Fruit fly (Drosophila melanogaster): ENCODE data around the gene Pbp95.

Gene Pbp95

dm6 chr3R:7964751-7965319, 48.8 kb upstream of the Pbp95 start (continued):
- TF ChIP-seq dimm (GFP tag; IDR thresholded peaks at IDR 0.05), result no peak
- no peak for TF ChIP-seq CG7745 (tag; optimal IDR thresholded peaks at IDR 0.05)
- TF ChIP-seq exex (tag; optimal IDR thresholded peaks at IDR 0.05), result peak; percentile 69
- no peak for TF ChIP-seq CG2875 (GFP tag; optimal IDR thresholded peaks at IDR 0.05)
- TF ChIP-seq Bteb2 (GFP tag; optimal IDR thresholded peaks at IDR 0.05), result no peak
- no peak for TF ChIP-seq Rx (GFP tag; IDR thresholded peaks at IDR 0.05)
- TF ChIP-seq C15 (GFP tag; IDR thresholded peaks at IDR 0.05), result no peak
- no peak for TF ChIP-seq corto (GFP tag; optimal IDR thresholded peaks at IDR 0.05)

dm6 chr3R:7966544-7967264, 46.9 kb upstream of the Pbp95 start:
- TF ChIP-seq CG42726 (GFP tag; IDR thresholded peaks at IDR 0.05; ENCODE audit: partially characterized antibody) (0 out of 2 replicates have a peak, but pooled peaks have one; percentile 7), MTF-1 (GFP tag; optimal IDR thresholded peaks at IDR 0.05; ENCODE audit: borderline replicate concordance) (no peak), Poxn (GFP tag; IDR thresholded peaks at IDR 0.05) (no peak), nom (GFP tag; optimal IDR thresholded peaks at IDR 0.05) (peak; percentile 27), CG5180 (GFP tag; optimal IDR thresholded peaks at IDR 0.05) (peak; percentile 56), Pdp1 (GFP tag; optimal IDR thresholded peaks at IDR 0.05) (peak in 1 of 2 experiments; percentile 30), otp (GFP tag; IDR thresholded peaks at IDR 0.05) (0 out of 3 replicates have a peak, but pooled peaks have one; percentile 8), CG32532 (GFP tag; IDR thresholded peaks at IDR 0.05) (no peak), Deaf1 (tag; optimal IDR thresholded peaks at IDR 0.05) (peak; percentile 49), Med (GFP tag) (peak; percentile 36), CG11093 (GFP tag; IDR thresholded peaks at IDR 0.05) (no peak), Sry-β (GFP tag; optimal IDR thresholded peaks at IDR 0.05) (no peak), CG12219 (GFP tag; optimal IDR thresholded peaks at IDR 0.05) (no peak), Kr (GFP tag; optimal IDR thresholded peaks at IDR 0.05) (no peak), Drgx (GFP tag; IDR thresholded peaks at IDR 0.05) (peak; percentile 48), knrl (GFP tag; IDR thresholded peaks at IDR 0.05; ENCODE audit: partially characterized antibody) (0 out of 3 replicates have a peak, but pooled peaks have one; percentile 9), Trl (optimal IDR thresholded peaks at IDR 0.05) (peak in 1 of 2 experiments; percentile 5), Trl (GFP tag; optimal IDR thresholded peaks at IDR 0.05) (no peak)

dm6 chr3R:7967347-7967746, 46.2 kb upstream of the Pbp95 start, which contains the start of gene dsx:
dsx (minus strand) TSS chr3R:7967408.
- TF ChIP-seq CG10274 (GFP tag; optimal IDR thresholded peaks at IDR 0.05) (peak; percentile 78), CG17912 (GFP tag; optimal IDR thresholded peaks at IDR 0.05) (no peak), kah (GFP tag; optimal IDR thresholded peaks at IDR 0.05) (no peak), CG13624 (GFP tag; optimal IDR thresholded peaks at IDR 0.05) (no peak), CG15269 (tag; optimal IDR thresholded peaks at IDR 0.05) (no peak), CG17361 (GFP tag; IDR thresholded peaks at IDR 0.05) (0 out of 3 replicates have a peak, but pooled peaks have one; percentile 18), D19A (tag; optimal IDR thresholded peaks at IDR 0.05) (peak; percentile 7)

dm6 chr3R:7967801-7968200, 45.8 kb upstream of the Pbp95 start:
- TF ChIP-seq fd3F (GFP tag; optimal IDR thresholded peaks at IDR 0.05) (no peak), ara (GFP tag; IDR thresholded peaks at IDR 0.05) (0 out of 2 replicates have a peak, but pooled peaks have one; percentile 39), CG16863 (GFP tag; optimal IDR thresholded peaks at IDR 0.05) (no peak), CG11504 (tag; optimal IDR thresholded peaks at IDR 0.05) (peak; percentile 59), ase (GFP tag; IDR thresholded peaks at IDR 0.05) (no peak), CG3065 (GFP tag; optimal IDR thresholded peaks at IDR 0.05) (no peak), Dll (GFP tag; IDR thresholded peaks at IDR 0.05; ENCODE audit: partially characterized antibody) (peak; percentile 55; the same call in 1 of the 4 replicates), ken (GFP tag; IDR thresholded peaks at IDR 0.05) (no peak), Trl (optimal IDR thresholded peaks at IDR 0.05) (peak; percentile 54 to 78), Trl (GFP tag; optimal IDR thresholded peaks at IDR 0.05) (no peak), vfl (GFP tag; optimal IDR thresholded peaks at IDR 0.05) (no peak), CG15073 (GFP tag; optimal IDR thresholded peaks at IDR 0.05) (no peak), pb (GFP tag; optimal IDR thresholded peaks at IDR 0.05) (no peak), nom (GFP tag; optimal IDR thresholded peaks at IDR 0.05) (peak; percentile 85), dysf (GFP tag; IDR thresholded peaks at IDR 0.05) (no peak)

All from whole organism, embryonic.